Worm (Caenorhabditis elegans) whole organism, L4 larva: ENCODE data around the gene E02C12.8.

Experiments used
- arid-1 ChIP-seq: fragments of 200-800 bp; sonication (Bioruptor generic); conservative IDR thresholded peaks from 2 replicates; pipeline ENCODE4 v1.3.6; 2022; ENCODE audit warnings: missing genetic modification reagents, missing genetic modification characterization, missing compliant biosample characterization
- lsy-2 ChIP-seq, 2 experiments: fragments of 150-350 bp in 1 of 2; sonication (generic microtip) in 1 of 2; optimal IDR thresholded peaks; 2 replicates each; lab custom pipeline; 2014 to 2017; ENCODE audit warnings: missing biosample characterization in 2 of 2, missing genetic modification characterization in 2 of 2
- unc-39 ChIP-seq: sonication (generic microtip); optimal IDR thresholded peaks from 2 replicates; lab custom pipeline; 2017; ENCODE audit warnings: missing biosample characterization, missing genetic modification characterization
- unc-62 ChIP-seq, 3 experiments: fragments of 150-350 bp in 1 of 3; sonication (generic microtip); optimal IDR thresholded peaks in 2 of 3; peaks in 1 of 3; 1 replicate in 1 of 3; 2 replicates in 2 of 3; lab custom pipeline; 2014 to 2017; ENCODE audit warnings: missing biosample characterization in 3 of 3, missing genetic modification characterization in 3 of 3, missing genetic modification reagents in 3 of 3, missing genotype in 1 of 3
- zag-1 ChIP-seq: fragments of 150-350 bp; optimal IDR thresholded peaks from 2 replicates; lab custom pipeline; 2014; ENCODE audit warnings: missing biosample characterization, missing genetic modification characterization
- zfp-3 ChIP-seq: fragments of 200-800 bp; sonication (Bioruptor generic); conservative IDR thresholded peaks from 2 replicates; pipeline ENCODE4 v1.3.6; 2022; ENCODE audit warnings: missing genetic modification reagents, missing genetic modification characterization, missing compliant biosample characterization

ce11 chrV:9376417-9376816 lies 3.0 kb upstream of the E02C12.8 start, which contains the start of gene E02C12.19:
- TF ChIP-seq unc-39 (no peak), arid-1 (GFP tag; lab: Robert Waterston, UW) (no peak), unc-62 (GFP tag; optimal IDR thresholded peaks at IDR 0.05 in 1 of 2; lab: Kevin White, UChicago) (no peak), unc-62 (tag; optimal IDR thresholded peaks at IDR 0.05; lab: Kevin White, UChicago) (no peak), zag-1 (tag; lab: Kevin White, UChicago) (no peak), zfp-3 (GFP tag; lab: Robert Waterston, UW) (no peak), lsy-2 (tag; optimal IDR thresholded peaks at IDR 0.05; lab: Kevin White, UChicago) (no peak)
